Fruit fly (Drosophila melanogaster) whole organism, embryonic: ENCODE data around the gene CG32413.
A peak's percentile ranks its signal among the peaks of the same experiment; 100 is the strongest.

Experiments
- Atf-2 ChIP-seq: fragments of 200-800 bp; sonication (Bioruptor generic); optimal IDR thresholded peaks from 2 replicates; lab custom pipeline; 2016; ENCODE audit warnings: missing biosample characterization, missing genetic modification characterization
- B-H2 ChIP-seq: fragments of 200-800 bp; sonication (Bioruptor generic); optimal IDR thresholded peaks from 2 replicates; lab custom pipeline; 2018; ENCODE audit warnings: missing biosample characterization, mild to moderate bottlenecking, missing genetic modification characterization
- C15 ChIP-seq: fragments of 200-800 bp; sonication (Bioruptor generic); IDR thresholded peaks from 3 replicates; pipeline ENCODE4 v1.3.6; 2022; ENCODE audit warnings: missing biosample characterization, missing genetic modification characterization
- CG10267 ChIP-seq: fragments of 200-800 bp; sonication (Bioruptor generic); optimal IDR thresholded peaks from 2 replicates; lab custom pipeline; 2018; ENCODE audit warnings: missing biosample characterization, mild to moderate bottlenecking, missing genetic modification characterization, moderate library complexity
- CG10321 ChIP-seq: fragments of 200-800 bp; sonication (Bioruptor generic); IDR thresholded peaks from 2 replicates; pipeline ENCODE4 v1.3.6; 2022; ENCODE audit warnings: missing biosample characterization, missing genetic modification characterization
- CG11723 ChIP-seq: fragments of 200-800 bp; sonication (Bioruptor generic); optimal IDR thresholded peaks from 2 replicates; lab custom pipeline; 2017; ENCODE audit warnings: missing biosample characterization, mild to moderate bottlenecking, missing genetic modification characterization
- CG12219 ChIP-seq: fragments of 200-800 bp; sonication (Bioruptor generic); optimal IDR thresholded peaks from 3 replicates; lab custom pipeline; 2018; ENCODE audit warnings: missing biosample characterization, mild to moderate bottlenecking, missing genetic modification characterization
- CG13287 ChIP-seq: fragments of 200-800 bp; sonication (Bioruptor generic); IDR thresholded peaks from 2 replicates; pipeline ENCODE4 v1.3.6; 2022; ENCODE audit warnings: missing biosample characterization, missing genetic modification characterization; ENCODE audit not compliant: partially characterized antibody
- CG14014 ChIP-seq: fragments of 200-800 bp; sonication (Bioruptor generic); IDR thresholded peaks from 2 replicates; pipeline ENCODE4 v1.3.6; 2022; ENCODE audit warnings: missing biosample characterization, missing genetic modification characterization
- CG15514 ChIP-seq: fragments of 200-800 bp; sonication (Bioruptor generic); optimal IDR thresholded peaks from 3 replicates; lab custom pipeline; 2017; ENCODE audit warnings: missing biosample characterization, missing genetic modification characterization, mild to moderate bottlenecking, moderate library complexity, missing genetic modification reagents
- CG15696 ChIP-seq: fragments of 200-800 bp; sonication (Bioruptor generic); optimal IDR thresholded peaks from 2 replicates; lab custom pipeline; 2019; ENCODE audit warnings: missing biosample characterization, mild to moderate bottlenecking, missing genetic modification characterization, moderate library complexity
- CG17612 ChIP-seq: fragments of 200-800 bp; sonication (Bioruptor generic); IDR thresholded peaks from 2 replicates; pipeline ENCODE4 v1.3.6; 2022; ENCODE audit warnings: missing biosample characterization, missing genetic modification characterization
- CG2712 ChIP-seq: fragments of 200-800 bp; optimal IDR thresholded peaks from 3 replicates; lab custom pipeline; 2019; ENCODE audit warnings: missing biosample characterization, mild to moderate bottlenecking, missing genetic modification characterization, moderate library complexity
- CG2889 ChIP-seq: fragments of 200-800 bp; sonication (Bioruptor generic); IDR thresholded peaks from 3 replicates; pipeline ENCODE4 v1.3.6; 2022; ENCODE audit warnings: missing biosample characterization, missing genetic modification characterization
- CG32532 ChIP-seq: fragments of 200-800 bp; sonication (Bioruptor generic); IDR thresholded peaks from 2 replicates; pipeline ENCODE4 v1.3.6; 2022; ENCODE audit warnings: missing biosample characterization, missing genetic modification characterization
- CG32767 ChIP-seq: fragments of 200-800 bp; sonication (Bioruptor generic); IDR thresholded peaks from 2 replicates; pipeline ENCODE4 v1.3.6; 2022; ENCODE audit warnings: missing biosample characterization, missing genetic modification characterization
- CG32772 ChIP-seq: fragments of 200-800 bp; sonication (Bioruptor generic); IDR thresholded peaks from 2 replicates; pipeline ENCODE4 v1.3.6; 2022; ENCODE audit warnings: missing biosample characterization, missing genetic modification characterization
- CG33557 ChIP-seq: fragments of 200-800 bp; sonication (Bioruptor generic); optimal IDR thresholded peaks from 2 replicates; lab custom pipeline; 2019; ENCODE audit warnings: missing biosample characterization, mild to moderate bottlenecking, missing genetic modification characterization, moderate library complexity
- CG3995 ChIP-seq: fragments of 200-800 bp; sonication (Bioruptor generic); optimal IDR thresholded peaks from 3 replicates; lab custom pipeline; 2016; ENCODE audit warnings: missing biosample characterization, missing genetic modification characterization
- CG43689 ChIP-seq: fragments of 200-800 bp; sonication (Bioruptor generic); IDR thresholded peaks from 2 replicates; pipeline ENCODE4 v1.3.6; 2022; ENCODE audit warnings: missing biosample characterization, missing genetic modification characterization
- CG4707 ChIP-seq: fragments of 200-800 bp; sonication (Bioruptor generic); optimal IDR thresholded peaks from 2 replicates; lab custom pipeline; 2018; ENCODE audit warnings: missing biosample characterization, mild to moderate bottlenecking, missing genetic modification characterization, moderate library complexity
- CG6175 ChIP-seq: fragments of 200-800 bp; sonication (Bioruptor generic); IDR thresholded peaks from 3 replicates; pipeline ENCODE4 v1.3.6; 2022; ENCODE audit warnings: missing biosample characterization, missing genetic modification characterization
- CG6272 ChIP-seq: fragments of 200-800 bp; sonication (Bioruptor generic); IDR thresholded peaks from 2 replicates; pipeline ENCODE4 v1.3.6; 2022; ENCODE audit warnings: missing biosample characterization, missing genetic modification characterization
- CG7928 ChIP-seq: fragments of 200-800 bp; sonication (Bioruptor generic); optimal IDR thresholded peaks from 2 replicates; lab custom pipeline; 2017; ENCODE audit warnings: missing biosample characterization, mild to moderate bottlenecking, missing genetic modification characterization
- CG9437 ChIP-seq: fragments of 200-800 bp; sonication (Bioruptor generic); optimal IDR thresholded peaks from 2 replicates; lab custom pipeline; 2018; ENCODE audit warnings: missing biosample characterization, mild to moderate bottlenecking, missing genetic modification characterization
- Dp ChIP-seq: fragments of 200-800 bp; sonication (Bioruptor generic); optimal IDR thresholded peaks from 2 replicates; lab custom pipeline; 2018; ENCODE audit warnings: missing biosample characterization, mild to moderate bottlenecking, missing genetic modification characterization, moderate library complexity
- Drgx ChIP-seq: fragments of 200-800 bp; sonication (Bioruptor generic); IDR thresholded peaks from 2 replicates; pipeline ENCODE4 v1.3.6; 2022; ENCODE audit warnings: missing biosample characterization, missing genetic modification characterization
- E2f2 ChIP-seq: fragments of 200-800 bp; sonication (Bioruptor generic); IDR thresholded peaks from 2 replicates; pipeline ENCODE4 v1.3.6; 2022; ENCODE audit warnings: missing biosample characterization, missing genetic modification characterization
- HLH4C ChIP-seq: fragments of 200-800 bp; sonication (Bioruptor generic); IDR thresholded peaks from 3 replicates; pipeline ENCODE4 v1.3.6; 2022; ENCODE audit warnings: missing biosample characterization, missing genetic modification characterization; ENCODE audit not compliant: partially characterized antibody
- Hey ChIP-seq: fragments of 200-800 bp; sonication (Bioruptor generic); optimal IDR thresholded peaks from 3 replicates; lab custom pipeline; 2018; ENCODE audit warnings: missing biosample characterization, mild to moderate bottlenecking, missing genetic modification characterization
- Opbp ChIP-seq: fragments of 200-800 bp; sonication (Bioruptor generic); IDR thresholded peaks from 3 replicates; pipeline ENCODE4 v1.3.6; 2022; ENCODE audit warnings: missing biosample characterization, missing genetic modification characterization; ENCODE audit not compliant: partially characterized antibody
- Sry-δ ChIP-seq: fragments of 200-800 bp; sonication (Bioruptor generic); optimal IDR thresholded peaks from 2 replicates; lab custom pipeline; 2016; ENCODE audit warnings: missing biosample characterization, missing genetic modification characterization
- Xbp1 ChIP-seq: fragments of 200-800 bp; sonication (Bioruptor generic); optimal IDR thresholded peaks from 3 replicates; lab custom pipeline; 2016; ENCODE audit warnings: missing biosample characterization, mild to moderate bottlenecking, missing genetic modification characterization
- bbx ChIP-seq: fragments of 200-800 bp; sonication (Bioruptor generic); IDR thresholded peaks from 2 replicates; pipeline ENCODE4 v1.3.6; 2022; ENCODE audit warnings: missing biosample characterization, missing genetic modification characterization; ENCODE audit not compliant: partially characterized antibody
- bigmax ChIP-seq: fragments of 200-800 bp; sonication (Bioruptor generic); optimal IDR thresholded peaks from 2 replicates; lab custom pipeline; 2018; ENCODE audit warnings: missing biosample characterization, mild to moderate bottlenecking, missing genetic modification characterization
- dmrt11E ChIP-seq: fragments of 200-800 bp; sonication (Bioruptor generic); optimal IDR thresholded peaks from 3 replicates; lab custom pipeline; 2018; ENCODE audit warnings: missing biosample characterization, mild to moderate bottlenecking, missing genetic modification characterization, moderate library complexity
- dmrt99B ChIP-seq: fragments of 200-800 bp; sonication (Bioruptor generic); optimal IDR thresholded peaks from 2 replicates; lab custom pipeline; 2018; ENCODE audit warnings: missing biosample characterization, mild to moderate bottlenecking, missing genetic modification characterization, moderate library complexity
- emc ChIP-seq: fragments of 200-800 bp; sonication (Bioruptor generic); optimal IDR thresholded peaks from 2 replicates; lab custom pipeline; 2016; ENCODE audit warnings: missing biosample characterization, missing genetic modification characterization
- fru ChIP-seq: fragments of >200 bp; optimal IDR thresholded peaks from 2 replicates; lab custom pipeline; 2017
- hbn ChIP-seq: fragments of 200-800 bp; sonication (Bioruptor generic); IDR thresholded peaks from 2 replicates; pipeline ENCODE4 v1.3.6; 2022; ENCODE audit warnings: missing biosample characterization, missing genetic modification characterization; ENCODE audit not compliant: partially characterized antibody
- kay ChIP-seq: fragments of 200-800 bp; sonication (Bioruptor generic); optimal IDR thresholded peaks from 2 replicates; lab custom pipeline; 2016; ENCODE audit warnings: missing biosample characterization, missing genetic modification characterization
- lov ChIP-seq, 2 experiments: fragments of 200-800 bp in 1 of 2; fragments of >200 bp in 1 of 2; sonication (Bioruptor generic) in 1 of 2; IDR thresholded peaks in 1 of 2; optimal IDR thresholded peaks in 1 of 2; 2 replicates in 1 of 2; 3 replicates in 1 of 2; pipeline versions ENCODE4 v1.3.6 to Lab custom; 2017 to 2022; ENCODE audit warnings: missing biosample characterization in 1 of 2, missing genetic modification characterization in 1 of 2
- pfk ChIP-seq: fragments of 200-800 bp; sonication (Bioruptor generic); optimal IDR thresholded peaks from 2 replicates; lab custom pipeline; 2018; ENCODE audit warnings: missing biosample characterization, mild to moderate bottlenecking, missing genetic modification characterization, moderate library complexity
- pum ChIP-seq: fragments of 200-800 bp; sonication (Bioruptor generic); optimal IDR thresholded peaks from 2 replicates; lab custom pipeline; 2016; ENCODE audit warnings: missing biosample characterization, missing genetic modification characterization
- run ChIP-seq: fragments of 200-800 bp; sonication (Bioruptor generic); optimal IDR thresholded peaks from 3 replicates; lab custom pipeline; 2018; ENCODE audit warnings: missing biosample characterization, mild to moderate bottlenecking, missing genetic modification characterization
- salm ChIP-seq: fragments of 200-800 bp; sonication (Bioruptor generic); optimal IDR thresholded peaks from 2 replicates; lab custom pipeline; 2018; ENCODE audit warnings: missing biosample characterization, mild to moderate bottlenecking, missing genetic modification characterization
- sima ChIP-seq: fragments of 200-800 bp; sonication (Bioruptor generic); optimal IDR thresholded peaks from 2 replicates; lab custom pipeline; 2016; ENCODE audit warnings: missing biosample characterization, missing genetic modification characterization
- tio ChIP-seq: fragments of 200-800 bp; sonication (Bioruptor generic); optimal IDR thresholded peaks from 2 replicates; lab custom pipeline; 2017; ENCODE audit warnings: missing biosample characterization, missing genetic modification characterization, inconsistent platforms
- vnd ChIP-seq: fragments of 200-800 bp; sonication (Bioruptor generic); IDR thresholded peaks from 3 replicates; pipeline ENCODE4 v1.3.6; 2022; ENCODE audit warnings: missing biosample characterization, missing genetic modification characterization; ENCODE audit not compliant: partially characterized antibody
- wor ChIP-seq: fragments of 200-800 bp; sonication (Bioruptor generic); IDR thresholded peaks from 2 replicates; pipeline ENCODE4 v1.3.6; 2022; ENCODE audit warnings: missing biosample characterization, missing genetic modification characterization
- zfh2 ChIP-seq: fragments of 200-800 bp; sonication (Bioruptor generic); optimal IDR thresholded peaks from 2 replicates; lab custom pipeline; 2016; ENCODE audit warnings: missing biosample characterization, missing genetic modification characterization

The CG32413 gene

DNA sequence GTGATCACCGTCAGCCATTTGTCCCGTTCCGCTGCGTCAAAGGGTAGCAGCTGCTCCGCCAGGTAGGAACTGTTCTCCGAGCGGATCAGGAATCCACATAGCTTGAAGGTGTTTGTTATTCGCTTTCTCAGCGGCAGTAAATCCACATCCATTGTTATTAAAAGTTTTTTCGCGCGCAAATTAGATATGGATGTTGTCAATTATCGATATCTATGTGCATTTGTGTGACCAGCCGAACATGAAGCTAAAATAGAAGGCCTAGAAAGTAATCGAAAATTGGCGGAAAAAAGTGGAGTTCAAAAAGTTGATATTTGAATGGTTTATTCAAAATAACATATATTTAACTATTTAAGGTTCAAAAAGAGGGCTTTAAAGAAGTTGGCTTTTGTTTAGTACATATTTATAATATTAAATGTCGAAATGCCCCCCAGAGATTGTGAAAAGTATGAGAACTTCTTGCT is 6.6 kb downstream of the CG32413 start, which contains the start of the genes PolE2 and CG5592 (continued):
- peak; percentile 70 for TF ChIP-seq CG13287
- TF ChIP-seq C15 (GFP tag; lab: Robert Waterston, UW), result no peak
- peak; percentile 50 for TF ChIP-seq bbx
- no peak for TF ChIP-seq emc (GFP tag; lab: Kevin White, UChicago)
- no peak for TF ChIP-seq fru
- TF ChIP-seq CG33557 (GFP tag; lab: Kevin White, UChicago), result no peak
- TF ChIP-seq sima (GFP tag; lab: Kevin White, UChicago), result no peak
- TF ChIP-seq pfk, result no peak
- TF ChIP-seq dmrt99B, result no peak
- TF ChIP-seq Hey (tag; lab: Kevin White, UChicago), result no peak
- no peak for TF ChIP-seq CG32772 (GFP tag; lab: Robert Waterston, UW)
- TF ChIP-seq Dp (GFP tag; lab: Kevin White, UChicago), result peak; percentile 99
- TF ChIP-seq CG15696 (tag; lab: Kevin White, UChicago), result no peak
- TF ChIP-seq bigmax, result no peak
- TF ChIP-seq CG10321 (GFP tag; lab: Robert Waterston, UW), result no peak
- no peak for TF ChIP-seq CG43689 (GFP tag; lab: Robert Waterston, UW)
- TF ChIP-seq CG32532 (GFP tag; lab: Robert Waterston, UW), result no peak
- TF ChIP-seq CG15514 (GFP tag; lab: Kevin White, UChicago), result peak; percentile 22
- TF ChIP-seq CG12219 (GFP tag; lab: Kevin White, UChicago), result no peak
- peak; percentile 87 for TF ChIP-seq Sry-δ (GFP tag; lab: Kevin White, UChicago)
- TF ChIP-seq CG2712 (tag; lab: Kevin White, UChicago), result no peak
- no peak for TF ChIP-seq CG6272 (GFP tag; lab: Robert Waterston, UW)
- no peak for TF ChIP-seq Atf-2 (GFP tag; lab: Kevin White, UChicago)
- no peak for TF ChIP-seq B-H2 (GFP tag; lab: Kevin White, UChicago)
- TF ChIP-seq Drgx (GFP tag; lab: Robert Waterston, UW), result no peak
- no peak for TF ChIP-seq CG9437 (GFP tag; lab: Kevin White, UChicago)
- TF ChIP-seq CG11723 (GFP tag; lab: Kevin White, UChicago), result no peak
- TF ChIP-seq CG4707 (GFP tag; lab: Kevin White, UChicago), result no peak
- no peak for TF ChIP-seq zfh2 (GFP tag; lab: Kevin White, UChicago)
- no peak for TF ChIP-seq CG10267 (tag; lab: Kevin White, UChicago)
- no peak for TF ChIP-seq CG17612 (GFP tag; lab: Robert Waterston, UW)
- peak; percentile 54; the same call in 1 of the 3 replicates for TF ChIP-seq HLH4C
- TF ChIP-seq salm (tag; lab: Kevin White, UChicago), result no peak
- TF ChIP-seq run (tag; lab: Kevin White, UChicago), result no peak
- no peak for TF ChIP-seq vnd (GFP tag; lab: Robert Waterston, UW)
- no peak for TF ChIP-seq CG14014 (GFP tag; lab: Robert Waterston, UW)
- TF ChIP-seq E2f2, result peak; percentile 99
- TF ChIP-seq Xbp1 (GFP tag; lab: Kevin White, UChicago), result no peak
- no peak for TF ChIP-seq pum (GFP tag; lab: Kevin White, UChicago)
- TF ChIP-seq CG3995 (GFP tag; lab: Kevin White, UChicago), result no peak
- no peak for TF ChIP-seq tio (GFP tag; lab: Kevin White, UChicago)
- no peak for TF ChIP-seq CG6175 (GFP tag; lab: Robert Waterston, UW)
- no peak for TF ChIP-seq lov (optimal IDR thresholded peaks at IDR 0.05; lab: Kevin White, UChicago)
- no peak for TF ChIP-seq lov (GFP tag; IDR thresholded peaks at IDR 0.05; lab: Robert Waterston, UW)
- no peak for TF ChIP-seq hbn (GFP tag; lab: Robert Waterston, UW)
- no peak for TF ChIP-seq dmrt11E (tag; lab: Kevin White, UChicago)
- TF ChIP-seq kay (GFP tag; lab: Kevin White, UChicago), result no peak
- no peak for TF ChIP-seq CG2889 (GFP tag; lab: Robert Waterston, UW)
- TF ChIP-seq CG32767 (GFP tag; lab: Robert Waterston, UW), result no peak
- TF ChIP-seq wor (GFP tag; lab: Robert Waterston, UW), result no peak
- peak; percentile 9; the same call in 1 of the 3 replicates for TF ChIP-seq Opbp (GFP tag; lab: Robert Waterston, UW)
- no peak for TF ChIP-seq CG7928
